Fruit fly (Drosophila melanogaster) whole organism, prepupa: ENCODE measurements around the gene CG15356.

Experiments
- CG11762 ChIP-seq: fragments of 200-800 bp; sonication (Bioruptor generic); optimal IDR thresholded peaks from 3 replicates; lab custom pipeline; 2016; ENCODE audit warnings: missing biosample characterization, missing genetic modification characterization; ENCODE audit not compliant: insufficient read depth
- CG32006 ChIP-seq: fragments of 200-800 bp; sonication (Bioruptor generic); optimal IDR thresholded peaks from 3 replicates; lab custom pipeline; 2017; ENCODE audit warnings: missing biosample characterization, mild to moderate bottlenecking, missing genetic modification characterization
- CG4318 ChIP-seq: fragments of 200-800 bp; sonication (Bioruptor generic); optimal IDR thresholded peaks from 3 replicates; lab custom pipeline; 2017; ENCODE audit warnings: missing biosample characterization, mild to moderate bottlenecking, missing genetic modification characterization
- Hr4 ChIP-seq: fragments of 200-800 bp; sonication (Bioruptor generic); optimal IDR thresholded peaks from 3 replicates; lab custom pipeline; 2016; ENCODE audit warnings: missing biosample characterization, missing genetic modification characterization
- Lpt ChIP-seq: fragments of 200-800 bp; sonication (Bioruptor generic); optimal IDR thresholded peaks from 3 replicates; lab custom pipeline; 2016; ENCODE audit warnings: missing biosample characterization, missing genetic modification characterization
- Sox102F ChIP-seq: fragments of 200-800 bp; sonication (Bioruptor generic); optimal IDR thresholded peaks from 2 replicates; lab custom pipeline; 2016; ENCODE audit warnings: missing biosample characterization, mild to moderate bottlenecking, missing genetic modification characterization
- achi ChIP-seq: fragments of 200-800 bp; sonication (Bioruptor generic); optimal IDR thresholded peaks from 3 replicates; lab custom pipeline; 2016; ENCODE audit warnings: missing biosample characterization, missing genetic modification characterization
- dsx ChIP-seq: fragments of 200-800 bp; optimal IDR thresholded peaks from 3 replicates; lab custom pipeline; 2019; ENCODE audit warnings: missing biosample characterization, mild to moderate bottlenecking, missing genetic modification characterization, moderate library complexity; ENCODE audit not compliant: poor library complexity, severe bottlenecking
- eg ChIP-seq: fragments of 200-800 bp; sonication (Bioruptor generic); IDR thresholded peaks from 3 replicates; pipeline ENCODE4 v1.3.6; 2022; ENCODE audit warnings: missing biosample characterization, missing genetic modification characterization

- TF ChIP-seq Hr4 (GFP tag; lab: Kevin White, UChicago) = peak; percentile 85
- TF ChIP-seq CG4318 (GFP tag; lab: Kevin White, UChicago) = peak; percentile 58
- TF ChIP-seq CG11762 = no peak
- peak; percentile 60 for TF ChIP-seq Lpt (GFP tag; lab: Kevin White, UChicago)
- TF ChIP-seq Sox102F (GFP tag; lab: Kevin White, UChicago) = no peak
- peak; percentile 88 for TF ChIP-seq CG32006
- peak; percentile 62 for TF ChIP-seq achi (GFP tag; lab: Kevin White, UChicago)
- TF ChIP-seq eg (GFP tag; lab: Robert Waterston, UW) = peak; percentile 92
- no peak for TF ChIP-seq dsx
Measured at dm6 chr2L:1925917-1926864, 54.4 kb downstream of the CG15356 start.
